Fruit fly (Drosophila melanogaster): ENCODE data around the gene CG7556.

CG7556 gene

DNA sequence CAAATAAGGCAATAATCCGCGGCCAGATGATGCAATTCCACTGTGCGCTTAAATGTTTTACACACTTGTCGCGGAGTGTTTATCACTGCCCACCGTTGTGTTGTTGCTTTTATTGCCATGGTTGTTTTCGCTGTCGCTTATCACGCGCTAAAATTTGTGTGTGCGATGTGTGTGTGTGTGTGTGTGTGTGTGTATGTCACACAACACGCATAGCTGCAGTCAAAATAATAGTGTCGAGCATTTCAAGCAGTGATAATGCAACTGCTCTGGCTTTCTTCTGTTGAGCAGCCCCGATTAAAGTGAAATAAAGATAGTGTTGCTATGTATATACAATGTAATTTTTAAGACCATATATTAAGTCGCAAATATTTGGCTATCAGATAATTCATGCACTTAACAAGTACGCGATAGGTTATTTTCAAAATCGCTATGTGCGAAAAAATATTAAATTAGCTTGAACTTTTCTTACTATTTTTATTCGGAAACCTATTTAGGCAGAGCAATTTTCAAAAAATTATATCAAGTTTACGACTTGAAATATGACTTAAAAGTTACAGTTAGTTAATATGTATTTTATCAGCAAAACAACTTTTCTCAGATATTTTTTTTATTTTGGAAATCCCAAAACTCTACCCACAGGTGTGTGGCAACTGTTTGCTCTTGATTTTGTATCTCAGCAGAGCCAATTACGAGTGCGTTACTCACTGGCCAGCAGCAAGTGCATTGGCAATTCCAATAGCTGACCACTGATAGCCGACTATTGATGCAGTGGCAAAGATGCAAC is 13.3 kb downstream of the CG7556 start:
- TF ChIP-seq psq (optimal IDR thresholded peaks at IDR 0.05) (no peak), Sin3A (optimal IDR thresholded peaks at IDR 0.05) (no peak), h (optimal IDR thresholded peaks at IDR 0.05) (no peak), insv (optimal IDR thresholded peaks at IDR 0.05) (no peak), ttk (optimal IDR thresholded peaks at IDR 0.05) (no peak), Myc (optimal IDR thresholded peaks at IDR 0.05) (no peak)

- TF ChIP-seq h (optimal IDR thresholded peaks at IDR 0.05) (no peak), psq (optimal IDR thresholded peaks at IDR 0.05) (no peak), Sin3A (optimal IDR thresholded peaks at IDR 0.05) (no peak), Myc (optimal IDR thresholded peaks at IDR 0.05) (no peak), insv (optimal IDR thresholded peaks at IDR 0.05) (no peak), ttk (optimal IDR thresholded peaks at IDR 0.05) (no peak)
Measured at dm6 chrX:19165144-19166011, 14.3 kb downstream of the CG7556 start.

DNA sequence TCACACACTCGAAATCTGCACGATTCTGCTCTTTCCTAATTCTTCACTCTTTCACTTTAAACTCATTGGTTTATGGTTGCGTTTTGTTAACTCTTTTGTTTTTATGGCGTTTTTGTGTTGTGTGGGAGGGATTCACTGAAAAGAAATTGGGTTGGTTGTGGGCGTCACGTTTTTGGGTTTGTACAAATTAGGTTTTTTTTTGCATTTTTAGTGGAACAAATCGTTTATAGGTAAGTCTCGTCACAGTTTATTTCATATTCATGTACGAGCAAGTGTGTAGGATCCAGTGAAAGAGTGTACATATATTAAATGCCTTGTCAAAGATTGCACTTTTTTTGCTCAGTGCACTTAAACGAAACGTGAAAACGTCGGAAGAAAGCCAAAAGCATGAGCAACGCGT is 14.9 kb downstream of the CG7556 start:
- TF ChIP-seq Sin3A (optimal IDR thresholded peaks at IDR 0.05) (no peak), h (optimal IDR thresholded peaks at IDR 0.05) (no peak), insv (optimal IDR thresholded peaks at IDR 0.05) (no peak), Myc (optimal IDR thresholded peaks at IDR 0.05) (no peak), psq (optimal IDR thresholded peaks at IDR 0.05) (no peak), ttk (optimal IDR thresholded peaks at IDR 0.05) (no peak)

DNA sequence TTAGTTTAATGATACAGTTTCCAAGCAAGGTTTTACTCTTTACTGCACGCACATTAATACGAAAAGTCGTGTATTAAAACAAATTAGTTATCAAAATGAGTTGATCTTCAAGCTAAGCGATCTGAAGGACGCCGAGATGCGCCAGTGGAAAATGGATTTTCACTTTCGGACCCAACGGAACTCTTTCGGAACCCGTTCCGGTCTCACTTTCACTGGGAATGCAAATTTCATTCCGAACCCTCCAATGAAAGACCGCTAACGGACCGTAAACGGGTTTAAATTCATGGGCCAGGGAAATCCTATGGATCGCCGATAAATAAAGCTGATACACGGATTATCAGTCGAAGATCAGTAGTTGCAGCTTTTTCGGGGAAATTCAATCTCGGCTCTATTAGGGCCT is 16.2 kb downstream of the CG7556 start:
- TF ChIP-seq h (optimal IDR thresholded peaks at IDR 0.05) (no peak), ttk (optimal IDR thresholded peaks at IDR 0.05) (no peak), Sin3A (optimal IDR thresholded peaks at IDR 0.05) (no peak), psq (optimal IDR thresholded peaks at IDR 0.05) (no peak), insv (optimal IDR thresholded peaks at IDR 0.05) (no peak)

DNA sequence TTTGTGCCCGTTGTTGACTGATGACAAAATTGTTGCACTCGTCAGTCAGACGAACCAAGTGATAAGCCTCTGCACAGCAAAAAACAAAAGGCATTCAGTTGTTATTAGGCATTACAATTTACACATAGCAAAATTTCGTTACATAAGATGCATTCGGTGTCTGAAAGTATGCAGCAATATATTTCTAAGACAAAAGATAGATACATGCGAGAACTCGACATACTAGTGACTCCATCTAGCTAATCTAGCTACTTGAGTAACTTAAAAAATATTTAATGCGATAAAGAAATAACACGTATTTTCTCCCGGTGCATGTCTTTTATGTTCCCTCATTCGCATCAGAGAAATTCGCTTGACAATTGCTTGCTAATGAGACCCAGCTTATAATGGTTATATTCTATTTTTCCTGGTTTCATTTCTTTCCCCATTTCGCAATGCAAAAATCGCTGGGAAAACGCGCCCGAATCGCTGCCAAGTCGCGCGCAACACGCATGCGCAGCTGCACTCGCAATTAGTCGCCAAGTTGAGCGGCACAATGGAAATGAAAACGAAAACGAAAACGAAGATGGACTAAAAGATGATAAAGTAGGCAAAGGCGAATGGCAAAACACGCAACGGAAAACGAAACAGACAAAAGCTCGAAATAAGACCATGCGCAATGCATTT is 17.2 kb downstream of the CG7556 start:
- no peak for TF ChIP-seq Sin3A (optimal IDR thresholded peaks at IDR 0.05)
- TF ChIP-seq ttk (optimal IDR thresholded peaks at IDR 0.05), result no peak
- TF ChIP-seq h (optimal IDR thresholded peaks at IDR 0.05), result no peak

- TF ChIP-seq psq (optimal IDR thresholded peaks at IDR 0.05) (no peak), Myc (optimal IDR thresholded peaks at IDR 0.05) (no peak), Sin3A (optimal IDR thresholded peaks at IDR 0.05) (no peak), insv (optimal IDR thresholded peaks at IDR 0.05) (no peak), h (optimal IDR thresholded peaks at IDR 0.05) (no peak), ttk (optimal IDR thresholded peaks at IDR 0.05) (no peak)
Measured at dm6 chrX:19160635-19161407, 18.8 kb downstream of the CG7556 start.

DNA sequence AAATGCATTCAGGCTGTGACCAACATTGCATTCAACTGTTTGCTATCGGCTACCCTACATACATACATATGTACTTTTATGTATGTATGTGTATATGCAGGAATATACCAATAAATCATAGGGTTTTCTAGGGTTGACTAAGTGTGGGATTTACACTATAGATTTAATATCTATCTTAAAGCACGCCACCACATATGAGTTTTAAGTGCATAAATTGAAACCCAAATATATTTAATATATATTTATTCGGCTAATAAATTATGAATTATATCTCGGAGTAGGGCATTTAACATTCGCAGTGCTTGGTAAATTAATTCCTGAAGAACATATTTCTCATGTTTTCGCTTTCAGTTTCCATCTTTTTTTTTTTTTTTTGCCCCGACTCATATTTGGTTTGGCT is 19.7 kb downstream of the CG7556 start:
- TF ChIP-seq psq (optimal IDR thresholded peaks at IDR 0.05), result no peak
- TF ChIP-seq h (optimal IDR thresholded peaks at IDR 0.05), result no peak
- no peak for TF ChIP-seq Sin3A (optimal IDR thresholded peaks at IDR 0.05)
- no peak for TF ChIP-seq ttk (optimal IDR thresholded peaks at IDR 0.05)
- no peak for TF ChIP-seq insv (optimal IDR thresholded peaks at IDR 0.05)
- TF ChIP-seq Myc (optimal IDR thresholded peaks at IDR 0.05), result no peak

dm6 chrX:19158519-19159289 is 20.9 kb downstream of the CG7556 start:
- TF ChIP-seq psq (optimal IDR thresholded peaks at IDR 0.05) (no peak), Myc (optimal IDR thresholded peaks at IDR 0.05) (no peak), Sin3A (optimal IDR thresholded peaks at IDR 0.05) (no peak), ttk (optimal IDR thresholded peaks at IDR 0.05) (no peak), h (optimal IDR thresholded peaks at IDR 0.05) (no peak), insv (optimal IDR thresholded peaks at IDR 0.05) (no peak)

DNA sequence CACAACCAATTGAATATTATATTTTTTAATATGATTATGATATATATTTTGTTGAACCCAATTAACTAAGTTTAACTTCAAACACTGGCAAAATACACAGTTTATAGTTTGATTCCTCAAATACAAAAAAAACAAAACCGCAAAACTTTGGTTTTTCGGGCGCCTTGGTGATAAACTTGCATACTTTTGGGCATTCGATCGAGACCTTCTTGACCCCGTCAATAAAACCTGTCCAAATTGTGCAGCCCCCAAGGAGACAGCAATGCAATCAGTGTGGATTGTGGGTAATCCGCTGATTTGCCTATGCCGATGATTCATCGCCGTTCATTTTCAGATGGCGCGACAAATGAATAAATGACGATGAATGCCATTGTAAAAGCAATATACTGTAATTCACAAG is 22.2 kb downstream of the CG7556 start:
- TF ChIP-seq psq (optimal IDR thresholded peaks at IDR 0.05), result no peak
- TF ChIP-seq Sin3A (optimal IDR thresholded peaks at IDR 0.05), result no peak
- TF ChIP-seq ttk (optimal IDR thresholded peaks at IDR 0.05), result no peak
- no peak for TF ChIP-seq insv (optimal IDR thresholded peaks at IDR 0.05)
- TF ChIP-seq Myc (optimal IDR thresholded peaks at IDR 0.05), result no peak
- TF ChIP-seq h (optimal IDR thresholded peaks at IDR 0.05), result no peak

DNA sequence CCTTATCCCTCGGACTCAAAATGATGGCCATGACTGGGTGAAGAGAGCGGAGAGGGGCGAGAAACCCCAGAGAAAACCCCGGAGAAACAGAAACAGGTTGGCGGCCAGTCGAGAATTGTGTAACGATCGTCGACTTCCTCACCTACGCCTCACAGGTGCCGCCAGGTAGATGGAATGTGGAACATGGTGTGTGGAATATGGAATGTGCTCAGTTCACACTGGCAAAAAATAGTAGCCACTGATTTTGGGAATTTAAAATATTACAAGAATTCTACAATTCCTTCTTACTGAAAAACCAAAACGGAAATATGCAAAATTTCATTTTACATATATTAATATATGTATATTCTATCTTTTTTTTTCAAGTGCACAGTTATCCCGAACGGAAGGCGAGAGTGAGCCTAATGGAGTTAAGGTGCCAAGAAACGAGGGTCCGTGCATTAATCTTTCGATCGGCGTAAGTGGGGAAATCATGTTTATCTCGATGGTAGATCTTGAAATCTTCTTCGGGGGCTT is 23.6 kb downstream of the CG7556 start:
- TF ChIP-seq ttk (optimal IDR thresholded peaks at IDR 0.05), result no peak

DNA sequence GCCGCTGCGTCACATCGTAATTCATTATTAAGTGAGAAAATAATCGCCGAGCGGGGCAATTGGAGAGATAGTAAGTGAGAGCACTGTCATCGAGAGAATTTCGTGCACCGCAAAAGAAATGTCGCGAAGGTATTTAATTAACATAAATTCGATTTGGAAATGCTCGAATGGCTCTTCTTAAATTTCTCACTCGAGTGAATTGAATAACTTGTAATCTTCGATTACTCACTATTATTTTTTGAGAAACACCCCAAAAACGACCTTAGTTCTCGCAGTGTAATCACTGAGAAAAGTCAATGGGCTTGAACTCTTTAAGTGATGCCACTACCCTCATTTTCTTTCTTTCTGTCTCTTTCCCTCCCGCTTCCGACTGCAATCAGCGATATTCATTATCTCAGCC is 24.6 kb downstream of the CG7556 start:
- no peak for TF ChIP-seq psq (optimal IDR thresholded peaks at IDR 0.05)
- no peak for TF ChIP-seq Sin3A (optimal IDR thresholded peaks at IDR 0.05)
- no peak for TF ChIP-seq ttk (optimal IDR thresholded peaks at IDR 0.05)
- no peak for TF ChIP-seq h (optimal IDR thresholded peaks at IDR 0.05)
- no peak for TF ChIP-seq Myc (optimal IDR thresholded peaks at IDR 0.05)
- TF ChIP-seq insv (optimal IDR thresholded peaks at IDR 0.05), result no peak

All from Kc167 (cell line).